Fruit fly (Drosophila melanogaster) whole organism, prepupa: ENCODE data around the gene CG46467.
A peak's percentile ranks its signal among the peaks of the same experiment; 100 is the strongest.

Experiments used
- Blimp-1 ChIP-seq: fragments of 200-800 bp; sonication (Bioruptor generic); optimal IDR thresholded peaks from 3 replicates; lab custom pipeline; 2017; ENCODE audit warnings: missing biosample characterization, missing genetic modification characterization, mild to moderate bottlenecking, moderate library complexity, missing genetic modification reagents
- CG10631 ChIP-seq: fragments of 200-800 bp; sonication (Bioruptor generic); optimal IDR thresholded peaks from 2 replicates; lab custom pipeline; 2016; ENCODE audit warnings: missing biosample characterization, missing genetic modification characterization
- CG11294 ChIP-seq: fragments of 200-800 bp; sonication (Bioruptor generic); IDR thresholded peaks from 2 replicates; pipeline ENCODE4 v1.3.6; 2022; ENCODE audit warnings: missing biosample characterization, missing genetic modification characterization
- CG11762 ChIP-seq: fragments of 200-800 bp; sonication (Bioruptor generic); optimal IDR thresholded peaks from 3 replicates; lab custom pipeline; 2016; ENCODE audit warnings: missing biosample characterization, missing genetic modification characterization; ENCODE audit not compliant: insufficient read depth
- CG1621 ChIP-seq: fragments of 200-800 bp; sonication (Bioruptor generic); optimal IDR thresholded peaks from 3 replicates; lab custom pipeline; 2018; ENCODE audit warnings: missing biosample characterization, mild to moderate bottlenecking, missing genetic modification characterization
- CG16779 ChIP-seq: fragments of 200-800 bp; sonication (Bioruptor generic); optimal IDR thresholded peaks from 3 replicates; lab custom pipeline; 2017; ENCODE audit warnings: missing biosample characterization, mild to moderate bottlenecking, missing genetic modification characterization
- CG3032 ChIP-seq: fragments of 200-800 bp; optimal IDR thresholded peaks from 2 replicates; lab custom pipeline; 2019; ENCODE audit warnings: missing biosample characterization, mild to moderate bottlenecking, missing genetic modification characterization, moderate library complexity
- CG31627 ChIP-seq: fragments of 200-800 bp; sonication (Bioruptor generic); optimal IDR thresholded peaks from 3 replicates; lab custom pipeline; 2016; ENCODE audit warnings: missing biosample characterization, missing genetic modification characterization
- CG32006 ChIP-seq: fragments of 200-800 bp; sonication (Bioruptor generic); optimal IDR thresholded peaks from 3 replicates; lab custom pipeline; 2017; ENCODE audit warnings: missing biosample characterization, mild to moderate bottlenecking, missing genetic modification characterization
- CG34406 ChIP-seq: fragments of 200-800 bp; sonication (Bioruptor generic); optimal IDR thresholded peaks from 3 replicates; lab custom pipeline; 2016; ENCODE audit warnings: missing biosample characterization, missing genetic modification characterization
- CG3919 ChIP-seq: fragments of 200-800 bp; sonication (Bioruptor generic); optimal IDR thresholded peaks from 3 replicates; lab custom pipeline; 2016; ENCODE audit warnings: missing biosample characterization, missing genetic modification characterization
- CG4318 ChIP-seq: fragments of 200-800 bp; sonication (Bioruptor generic); optimal IDR thresholded peaks from 3 replicates; lab custom pipeline; 2017; ENCODE audit warnings: missing biosample characterization, mild to moderate bottlenecking, missing genetic modification characterization
- CG6163 ChIP-seq: fragments of 200-800 bp; sonication (Bioruptor generic); IDR thresholded peaks from 3 replicates; pipeline ENCODE4 v1.3.6; 2022; ENCODE audit warnings: missing biosample characterization, missing genetic modification characterization
- CG6276 ChIP-seq: fragments of 200-800 bp; sonication (Bioruptor generic); optimal IDR thresholded peaks from 2 replicates; lab custom pipeline; 2017; ENCODE audit warnings: missing biosample characterization, mild to moderate bottlenecking, missing genetic modification characterization
- CG6792 ChIP-seq: fragments of 200-800 bp; sonication (Bioruptor generic); optimal IDR thresholded peaks from 3 replicates; lab custom pipeline; 2016; ENCODE audit warnings: missing biosample characterization, missing genetic modification characterization
- CG6854 ChIP-seq: fragments of 200-800 bp; sonication (Bioruptor generic); optimal IDR thresholded peaks from 2 replicates; lab custom pipeline; 2017; ENCODE audit warnings: missing biosample characterization, mild to moderate bottlenecking, missing genetic modification characterization
- CG7368 ChIP-seq: fragments of 200-800 bp; sonication (Bioruptor generic); optimal IDR thresholded peaks from 3 replicates; lab custom pipeline; 2016; ENCODE audit warnings: missing biosample characterization, missing genetic modification characterization
- CG8119 ChIP-seq: fragments of 200-800 bp; sonication (Bioruptor generic); IDR thresholded peaks from 3 replicates; pipeline ENCODE4 v1.3.6; 2022; ENCODE audit warnings: missing biosample characterization, missing genetic modification characterization
- Eip78C ChIP-seq: fragments of 200-800 bp; sonication (Bioruptor generic); peaks from one replicate; lab custom pipeline; 2016; ENCODE audit warnings: missing biosample characterization, missing genetic modification characterization
- Eip93F ChIP-seq: fragments of 200-800 bp; sonication (Bioruptor generic); optimal IDR thresholded peaks from 2 replicates; lab custom pipeline; 2016; ENCODE audit warnings: missing biosample characterization, mild to moderate bottlenecking, missing genetic modification characterization
- Ets21C ChIP-seq: fragments of 200-800 bp; sonication (Bioruptor generic); optimal IDR thresholded peaks from 3 replicates; lab custom pipeline; 2016; ENCODE audit warnings: missing biosample characterization, missing genetic modification characterization
- Gug ChIP-seq: fragments of 200-800 bp; sonication (Bioruptor generic); IDR thresholded peaks from 2 replicates; pipeline ENCODE4 v1.3.6; 2022; ENCODE audit warnings: missing biosample characterization, missing genetic modification characterization
- Hr39 ChIP-seq: fragments of 200-800 bp; sonication (Bioruptor generic); optimal IDR thresholded peaks from 2 replicates; lab custom pipeline; 2016; ENCODE audit warnings: missing biosample characterization, missing genetic modification characterization
- Hr4 ChIP-seq: fragments of 200-800 bp; sonication (Bioruptor generic); optimal IDR thresholded peaks from 3 replicates; lab custom pipeline; 2016; ENCODE audit warnings: missing biosample characterization, missing genetic modification characterization
- Met ChIP-seq: fragments of 200-800 bp; sonication (Bioruptor generic); optimal IDR thresholded peaks from 3 replicates; lab custom pipeline; 2016; ENCODE audit warnings: missing biosample characterization, missing genetic modification characterization
- OdsH ChIP-seq: fragments of 200-800 bp; sonication (Bioruptor generic); optimal IDR thresholded peaks from 3 replicates; lab custom pipeline; 2016; ENCODE audit warnings: missing biosample characterization, missing genetic modification characterization
- Smox ChIP-seq: fragments of 200-800 bp; sonication (Bioruptor generic); optimal IDR thresholded peaks from 3 replicates; lab custom pipeline; 2016; ENCODE audit warnings: missing biosample characterization, missing genetic modification characterization
- Sox102F ChIP-seq: fragments of 200-800 bp; sonication (Bioruptor generic); optimal IDR thresholded peaks from 2 replicates; lab custom pipeline; 2016; ENCODE audit warnings: missing biosample characterization, mild to moderate bottlenecking, missing genetic modification characterization
- Sox14 ChIP-seq: fragments of 200-800 bp; sonication (Bioruptor generic); optimal IDR thresholded peaks from 3 replicates; lab custom pipeline; 2016; ENCODE audit warnings: missing biosample characterization, missing genetic modification characterization
- achi ChIP-seq: fragments of 200-800 bp; sonication (Bioruptor generic); optimal IDR thresholded peaks from 3 replicates; lab custom pipeline; 2016; ENCODE audit warnings: missing biosample characterization, missing genetic modification characterization
- acj6 ChIP-seq: fragments of 200-800 bp; sonication (Bioruptor generic); optimal IDR thresholded peaks from 3 replicates; lab custom pipeline; 2016; ENCODE audit warnings: missing biosample characterization, missing genetic modification characterization
- cyc ChIP-seq: fragments of 200-800 bp; sonication (Bioruptor generic); optimal IDR thresholded peaks from 3 replicates; lab custom pipeline; 2016; ENCODE audit warnings: missing biosample characterization, missing genetic modification characterization
- dac ChIP-seq: fragments of 200-800 bp; sonication (Bioruptor generic); optimal IDR thresholded peaks from 2 replicates; lab custom pipeline; 2017; ENCODE audit warnings: missing biosample characterization, mild to moderate bottlenecking, missing genetic modification characterization
- dsx ChIP-seq: fragments of 200-800 bp; optimal IDR thresholded peaks from 3 replicates; lab custom pipeline; 2019; ENCODE audit warnings: missing biosample characterization, mild to moderate bottlenecking, missing genetic modification characterization, moderate library complexity; ENCODE audit not compliant: poor library complexity, severe bottlenecking
- eg ChIP-seq: fragments of 200-800 bp; sonication (Bioruptor generic); IDR thresholded peaks from 3 replicates; pipeline ENCODE4 v1.3.6; 2022; ENCODE audit warnings: missing biosample characterization, missing genetic modification characterization
- esn ChIP-seq: fragments of 200-800 bp; sonication (Bioruptor generic); optimal IDR thresholded peaks from 2 replicates; lab custom pipeline; 2016; ENCODE audit warnings: missing biosample characterization, mild to moderate bottlenecking, missing genetic modification characterization, moderate library complexity
- fd59A ChIP-seq: fragments of 200-800 bp; sonication (Bioruptor generic); optimal IDR thresholded peaks from 2 replicates; lab custom pipeline; 2017; ENCODE audit warnings: missing biosample characterization, mild to moderate bottlenecking, missing genetic modification characterization, missing genetic modification reagents
- fkh ChIP-seq: fragments of 200-800 bp; sonication (Bioruptor generic); optimal IDR thresholded peaks from 3 replicates; lab custom pipeline; 2017; ENCODE audit warnings: missing biosample characterization, mild to moderate bottlenecking, missing genetic modification characterization, moderate library complexity
- net ChIP-seq: fragments of 200-800 bp; sonication (Bioruptor generic); optimal IDR thresholded peaks from 3 replicates; lab custom pipeline; 2016; ENCODE audit warnings: missing biosample characterization, missing genetic modification characterization
- salr ChIP-seq, 2 experiments: fragments of 200-800 bp; sonication (Bioruptor generic); optimal IDR thresholded peaks; 3 replicates each; lab custom pipeline; 2016 to 2018; ENCODE audit warnings: missing biosample characterization in 2 of 2, missing genetic modification characterization in 2 of 2, mild to moderate bottlenecking in 1 of 2
- spab ChIP-seq: fragments of 200-800 bp; sonication (Bioruptor generic); optimal IDR thresholded peaks from 2 replicates; lab custom pipeline; 2017; ENCODE audit warnings: missing biosample characterization, mild to moderate bottlenecking, missing genetic modification characterization, missing genetic modification reagents
- ss ChIP-seq, 2 experiments: fragments of 200-800 bp; sonication (Bioruptor generic); optimal IDR thresholded peaks; 2 replicates in 1 of 2; 3 replicates in 1 of 2; lab custom pipeline; 2017 to 2018; ENCODE audit warnings: mild to moderate bottlenecking in 2 of 2, missing biosample characterization in 2 of 2, missing genetic modification characterization in 2 of 2, moderate library complexity in 1 of 2
- svp ChIP-seq: fragments of 200-800 bp; sonication (Bioruptor generic); peaks from one replicate; lab custom pipeline; 2016; ENCODE audit warnings: missing biosample characterization, missing genetic modification characterization
- topi ChIP-seq: fragments of 200-800 bp; sonication (Bioruptor generic); optimal IDR thresholded peaks from 3 replicates; lab custom pipeline; 2016; ENCODE audit warnings: missing biosample characterization, missing genetic modification characterization
- vri ChIP-seq: fragments of 200-800 bp; sonication (Bioruptor generic); optimal IDR thresholded peaks from 3 replicates; lab custom pipeline; 2016; ENCODE audit warnings: missing biosample characterization, mild to moderate bottlenecking, missing genetic modification characterization

The CG46467 gene

dm6 chr3R:9910129-9910528 lies 35.6 kb downstream of the CG46467 start:
- TF ChIP-seq CG6792 (GFP tag; lab: Kevin White, UChicago) (no peak), Eip78C (GFP tag; lab: Kevin White, UChicago) (peak; percentile 28)

DNA sequence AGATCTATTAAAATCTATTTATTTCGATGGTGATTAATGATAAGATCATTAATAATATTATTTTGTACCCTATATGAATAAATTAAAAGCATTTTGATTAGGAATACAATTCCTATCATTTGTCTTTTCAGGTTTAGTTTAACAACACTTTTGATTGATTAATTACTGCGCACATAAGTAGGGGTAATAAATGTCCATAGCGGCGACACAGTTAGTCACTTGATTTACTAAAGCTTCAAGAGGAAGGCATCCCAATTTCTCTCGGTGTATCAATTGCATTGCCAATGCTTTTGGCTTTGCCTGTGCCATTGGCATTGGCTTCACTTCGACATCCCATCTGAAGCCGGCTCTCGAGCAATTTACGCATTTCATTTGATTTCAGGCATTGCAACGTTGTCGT lies 36.4 kb downstream of the CG46467 start:
- TF ChIP-seq CG31627 (GFP tag; lab: Kevin White, UChicago) (peak; percentile 12), topi (GFP tag; lab: Kevin White, UChicago) (no peak), acj6 (GFP tag; lab: Kevin White, UChicago) (peak; percentile 22), net (peak; percentile 35), CG10631 (GFP tag; lab: Kevin White, UChicago) (peak; percentile 1), OdsH (GFP tag; lab: Kevin White, UChicago) (peak; percentile 34), fd59A (GFP tag; lab: Kevin White, UChicago) (no peak), Gug (GFP tag; lab: Robert Waterston, UW) (no peak), Eip78C (GFP tag; lab: Kevin White, UChicago) (peak; percentile 56), CG1621 (tag; lab: Kevin White, UChicago) (no peak), eg (GFP tag; lab: Robert Waterston, UW) (peak; percentile 60; the same call in 1 of the 3 replicates), CG11294 (GFP tag; lab: Robert Waterston, UW) (0 out of 2 replicates have a peak, but pooled peaks have one; percentile 23), CG11762 (GFP tag; lab: Kevin White, UChicago) (no peak), CG3919 (GFP tag; lab: Kevin White, UChicago) (peak; percentile 34), Hr4 (GFP tag; lab: Kevin White, UChicago) (peak; percentile 35), CG34406 (GFP tag; lab: Kevin White, UChicago) (peak; percentile 11), Sox102F (GFP tag; lab: Kevin White, UChicago) (peak; percentile 26), Met (GFP tag; lab: Kevin White, UChicago) (peak; percentile 21), svp (GFP tag; lab: Kevin White, UChicago) (peak; percentile 58), dsx (GFP tag; lab: Kevin White, UChicago) (no peak), Blimp-1 (GFP tag; lab: Kevin White, UChicago) (no peak), CG3032 (tag; lab: Kevin White, UChicago) (no peak), CG32006 (peak; percentile 46), CG6792 (GFP tag; lab: Kevin White, UChicago) (peak; percentile 27), esn (GFP tag; lab: Kevin White, UChicago) (peak; percentile 26), CG6163 (GFP tag; lab: Robert Waterston, UW) (no peak), CG16779 (tag; lab: Kevin White, UChicago) (no peak), CG4318 (GFP tag; lab: Kevin White, UChicago) (no peak), spab (no peak)
- TF ChIP-seq, all 60 proteins: peak for 17

dm6 chr3R:9911788-9912187 lies 37.3 kb downstream of the CG46467 start:
- TF ChIP-seq CG4318 (GFP tag; lab: Kevin White, UChicago) (no peak), Eip78C (GFP tag; lab: Kevin White, UChicago) (peak; percentile 52), Eip93F (GFP tag; lab: Kevin White, UChicago) (peak; percentile 20)

- TF ChIP-seq achi (GFP tag; lab: Kevin White, UChicago) (peak; percentile 33), CG6276 (GFP tag; lab: Kevin White, UChicago) (no peak), svp (GFP tag; lab: Kevin White, UChicago) (peak; percentile 95), CG8119 (GFP tag; lab: Robert Waterston, UW) (no peak), fd59A (GFP tag; lab: Kevin White, UChicago) (no peak), CG6854 (GFP tag; lab: Kevin White, UChicago) (peak; percentile 64), cyc (GFP tag; lab: Kevin White, UChicago) (peak; percentile 77), topi (GFP tag; lab: Kevin White, UChicago) (peak; percentile 85), OdsH (GFP tag; lab: Kevin White, UChicago) (peak; percentile 10), ss (GFP tag; optimal IDR thresholded peaks at IDR 0.05; lab: Kevin White, UChicago) (peak in 1 of 2 experiments; percentile 28), Hr39 (peak; percentile 80), dac (no peak), Sox14 (GFP tag; lab: Kevin White, UChicago) (peak; percentile 72), CG1621 (tag; lab: Kevin White, UChicago) (no peak), Smox (GFP tag; lab: Kevin White, UChicago) (peak; percentile 82), fkh (GFP tag; lab: Kevin White, UChicago) (no peak), Sox102F (GFP tag; lab: Kevin White, UChicago) (peak; percentile 83), salr (GFP tag; optimal IDR thresholded peaks at IDR 0.05; lab: Kevin White, UChicago) (no peak), CG7368 (GFP tag; lab: Kevin White, UChicago) (peak; percentile 45), CG11762 (GFP tag; lab: Kevin White, UChicago) (no peak), Ets21C (GFP tag; lab: Kevin White, UChicago) (peak; percentile 77), vri (GFP tag; lab: Kevin White, UChicago) (peak; percentile 29), CG3032 (tag; lab: Kevin White, UChicago) (no peak)
Observed at dm6 chr3R:9913442-9913841, 39.0 kb downstream of the CG46467 start.
